Fruit fly (Drosophila melanogaster) whole organism, adult: ENCODE results near the gene CG31360.

Experiments used
- CG12768 ChIP-seq: fragments of 200-800 bp; sonication (Bioruptor generic); optimal IDR thresholded peaks from 2 replicates; lab custom pipeline; 2017; ENCODE audit warnings: missing biosample characterization, missing genetic modification characterization, mild to moderate bottlenecking, moderate library complexity, missing genetic modification reagents
- CG14711 ChIP-seq: fragments of 200-800 bp; sonication (Bioruptor generic); optimal IDR thresholded peaks from 2 replicates; lab custom pipeline; 2018; ENCODE audit warnings: missing biosample characterization, mild to moderate bottlenecking, missing genetic modification characterization, moderate library complexity
- CG1620 ChIP-seq: fragments of 200-800 bp; sonication (Bioruptor generic); optimal IDR thresholded peaks from 2 replicates; lab custom pipeline; 2016; ENCODE audit warnings: missing biosample characterization, missing genetic modification characterization
- CG33017 ChIP-seq: fragments of 200-800 bp; sonication (Bioruptor generic); optimal IDR thresholded peaks from 2 replicates; lab custom pipeline; 2018; ENCODE audit warnings: missing biosample characterization, mild to moderate bottlenecking, missing genetic modification characterization, moderate library complexity
- CG5204 ChIP-seq: fragments of 200-800 bp; sonication (Bioruptor generic); optimal IDR thresholded peaks from 2 replicates; lab custom pipeline; 2016; ENCODE audit warnings: missing biosample characterization, missing genetic modification characterization
- CG7045 ChIP-seq: fragments of 200-800 bp; sonication (Bioruptor generic); optimal IDR thresholded peaks from 2 replicates; lab custom pipeline; 2017; ENCODE audit warnings: missing biosample characterization, mild to moderate bottlenecking, missing genetic modification characterization
- CG7101 ChIP-seq: fragments of 200-800 bp; sonication (Bioruptor generic); optimal IDR thresholded peaks from 2 replicates; lab custom pipeline; 2018; ENCODE audit warnings: missing biosample characterization, mild to moderate bottlenecking, missing genetic modification characterization, moderate library complexity
- Hr96 ChIP-seq: fragments of 200-800 bp; sonication (Bioruptor generic); optimal IDR thresholded peaks from 2 replicates; lab custom pipeline; 2016; ENCODE audit warnings: missing biosample characterization, missing genetic modification characterization
- Mnt ChIP-seq: fragments of 200-800 bp; sonication (Bioruptor generic); optimal IDR thresholded peaks from 2 replicates; lab custom pipeline; 2016; ENCODE audit warnings: missing biosample characterization, mild to moderate bottlenecking, missing genetic modification characterization
- bab1 ChIP-seq: fragments of 200-800 bp; sonication (Bioruptor generic); optimal IDR thresholded peaks from 3 replicates; lab custom pipeline; 2019; ENCODE audit warnings: missing biosample characterization, mild to moderate bottlenecking, missing genetic modification characterization, moderate library complexity
- cnc ChIP-seq, 2 experiments: fragments of >200 bp; optimal IDR thresholded peaks; 2 replicates each; lab custom pipeline; 2017
- ovo ChIP-seq: fragments of 200-800 bp; sonication (Bioruptor generic); optimal IDR thresholded peaks from 2 replicates; lab custom pipeline; 2016; ENCODE audit warnings: missing biosample characterization, missing genetic modification characterization
- pad ChIP-seq: fragments of 200-800 bp; sonication (Bioruptor generic); optimal IDR thresholded peaks from 3 replicates; lab custom pipeline; 2017; ENCODE audit warnings: missing biosample characterization, missing genetic modification characterization, mild to moderate bottlenecking, moderate library complexity, missing genetic modification reagents
- toe ChIP-seq: fragments of 200-800 bp; sonication (Bioruptor generic); optimal IDR thresholded peaks from 2 replicates; lab custom pipeline; 2016; ENCODE audit warnings: missing biosample characterization, missing genetic modification characterization

- TF ChIP-seq Hr96 (GFP tag; lab: Kevin White, UChicago) (no peak), CG1620 (GFP tag; lab: Kevin White, UChicago) (no peak), cnc (optimal IDR thresholded peaks at IDR 0.05; lab: Kevin White, UChicago) (no peak), pad (GFP tag; lab: Kevin White, UChicago) (no peak), CG14711 (tag; lab: Kevin White, UChicago) (no peak), Mnt (GFP tag; lab: Kevin White, UChicago) (no peak), CG12768 (no peak), CG33017 (tag; lab: Kevin White, UChicago) (no peak), bab1 (GFP tag; lab: Kevin White, UChicago) (no peak), toe (GFP tag; lab: Kevin White, UChicago) (no peak), ovo (GFP tag; lab: Kevin White, UChicago) (no peak), CG5204 (no peak), CG7045 (GFP tag; lab: Kevin White, UChicago) (no peak), CG7101 (tag; lab: Kevin White, UChicago) (no peak)
Measured at dm6 chr3R:17733261-17733660, 48.4 kb downstream of the CG31360 start, which contains the start of gene CG14321.
